Fruit fly (Drosophila melanogaster): ENCODE measurements around the gene Scsalpha1.

The Scsalpha1 gene

dm6 chr3L:3862504-3863380 lies 48.7 kb downstream of the Scsalpha1 start (continued):
- TF ChIP-seq Lim3 (GFP tag; IDR thresholded peaks at IDR 0.05): no peak
- TF ChIP-seq rib (GFP tag; IDR thresholded peaks at IDR 0.05): no peak
- peak; percentile 76 for TF ChIP-seq az2 (GFP tag; optimal IDR thresholded peaks at IDR 0.05)
- TF ChIP-seq CG2875 (GFP tag; optimal IDR thresholded peaks at IDR 0.05): peak; percentile 22
- peak; percentile 8 for TF ChIP-seq CG3407 (GFP tag; optimal IDR thresholded peaks at IDR 0.05)
- peak; percentile 22 for TF ChIP-seq CG8765 (GFP tag; IDR thresholded peaks at IDR 0.05)
- no peak for TF ChIP-seq Opbp (GFP tag; IDR thresholded peaks at IDR 0.05; ENCODE audit: partially characterized antibody)
- TF ChIP-seq CG1603 (tag; optimal IDR thresholded peaks at IDR 0.05): peak; percentile 69
- TF ChIP-seq Xbp1 (GFP tag; optimal IDR thresholded peaks at IDR 0.05): peak; percentile 74
- TF ChIP-seq CG13123 (GFP tag; optimal IDR thresholded peaks at IDR 0.05): peak; percentile 31
- TF ChIP-seq Bteb2 (GFP tag; optimal IDR thresholded peaks at IDR 0.05): peak; percentile 4
- peak; percentile 95 for TF ChIP-seq sens (GFP tag)
- no peak for TF ChIP-seq Dll (GFP tag; IDR thresholded peaks at IDR 0.05; ENCODE audit: partially characterized antibody)
- peak; percentile 61 for TF ChIP-seq gsb-n (tag; optimal IDR thresholded peaks at IDR 0.05)
- TF ChIP-seq cad (GFP tag; optimal IDR thresholded peaks at IDR 0.05): no peak
- TF ChIP-seq CG17802 (tag; optimal IDR thresholded peaks at IDR 0.05): no peak
- peak; percentile 83 for TF ChIP-seq otp (GFP tag; IDR thresholded peaks at IDR 0.05)
- no peak for TF ChIP-seq NFAT (GFP tag; IDR thresholded peaks at IDR 0.05)
- TF ChIP-seq CG32767 (GFP tag; IDR thresholded peaks at IDR 0.05): no peak
- TF ChIP-seq danr (GFP tag; IDR thresholded peaks at IDR 0.05): no peak
- no peak for TF ChIP-seq bowl (GFP tag; IDR thresholded peaks at IDR 0.05)
- TF ChIP-seq Dp (GFP tag; optimal IDR thresholded peaks at IDR 0.05): no peak
- TF ChIP-seq CG10147 (GFP tag; optimal IDR thresholded peaks at IDR 0.05): no peak
- TF ChIP-seq CG14965 (GFP tag; optimal IDR thresholded peaks at IDR 0.05; ENCODE audit: borderline replicate concordance): peak; percentile 62
- TF ChIP-seq wor (GFP tag; IDR thresholded peaks at IDR 0.05): 0 out of 2 replicates have a peak, but pooled peaks have one; percentile 19
- TF ChIP-seq Myb (GFP tag; optimal IDR thresholded peaks at IDR 0.05): no peak
- TF ChIP-seq fd102C (GFP tag; optimal IDR thresholded peaks at IDR 0.05): no peak
- peak; percentile 33 for TF ChIP-seq Sry-δ (GFP tag; optimal IDR thresholded peaks at IDR 0.05)
- TF ChIP-seq HLHmδ (GFP tag; optimal IDR thresholded peaks at IDR 0.05): no peak
- no peak for TF ChIP-seq dan (GFP tag; IDR thresholded peaks at IDR 0.05)
- TF ChIP-seq unc-4 (GFP tag; IDR thresholded peaks at IDR 0.05; ENCODE audit: partially characterized antibody): no peak
- TF ChIP-seq kni (GFP tag; optimal IDR thresholded peaks at IDR 0.05): peak; percentile 66
- TF ChIP-seq CG10462 (GFP tag; optimal IDR thresholded peaks at IDR 0.05): peak; percentile 63
- TF ChIP-seq Ptx1 (GFP tag; IDR thresholded peaks at IDR 0.05): peak; percentile 66
- peak; percentile 85 for TF ChIP-seq CG10959 (GFP tag; IDR thresholded peaks at IDR 0.05)
- TF ChIP-seq Hr78 (GFP tag; optimal IDR thresholded peaks at IDR 0.05): peak in 1 of 2 experiments; percentile 56
- TF ChIP-seq sr (GFP tag; IDR thresholded peaks at IDR 0.05): no peak
- peak; percentile 31 for TF ChIP-seq maf-S (GFP tag; optimal IDR thresholded peaks at IDR 0.05)
- TF ChIP-seq ATbp (GFP tag; optimal IDR thresholded peaks at IDR 0.05): peak; percentile 3
- TF ChIP-seq CG32772 (GFP tag; IDR thresholded peaks at IDR 0.05): no peak
- no peak for TF ChIP-seq hth (optimal IDR thresholded peaks at IDR 0.05)
- TF ChIP-seq lmd (GFP tag; IDR thresholded peaks at IDR 0.05): peak; percentile 52
- TF ChIP-seq CG8290 (GFP tag; optimal IDR thresholded peaks at IDR 0.05): peak; percentile 5
- peak in 1 of 2 experiments; percentile 30 for TF ChIP-seq CG8290 (tag; optimal IDR thresholded peaks at IDR 0.05)
- TF ChIP-seq Ssrp (tag; optimal IDR thresholded peaks at IDR 0.05): peak; percentile 74
- no peak for TF ChIP-seq pan (optimal IDR thresholded peaks at IDR 0.05)
- TF ChIP-seq pan (GFP tag; optimal IDR thresholded peaks at IDR 0.05 in 1 of 2, IDR thresholded peaks at IDR 0.05 in 1 of 2): peak in 1 of 2 experiments; percentile 57
- no peak for TF ChIP-seq ham (GFP tag; IDR thresholded peaks at IDR 0.05)
- TF ChIP-seq cato (GFP tag; optimal IDR thresholded peaks at IDR 0.05; ENCODE audit: borderline replicate concordance): peak; percentile 13
- peak; percentile 42; the same call in 1 of the 3 replicates for TF ChIP-seq CG6175 (GFP tag; IDR thresholded peaks at IDR 0.05)

All from whole organism, embryonic.